Worm (Caenorhabditis elegans) whole organism, young adult: ENCODE results near the gene F56C3.8.

Experiments used
- attf-6 ChIP-seq: fragments of 200-800 bp; sonication (Bioruptor generic); IDR thresholded peaks from 2 replicates; pipeline ENCODE4 v1.3.6; 2022; ENCODE audit warnings: missing genetic modification reagents, missing genetic modification characterization, missing compliant biosample characterization
- dox-1 ChIP-seq: fragments of 200-800 bp; sonication (Bioruptor generic); IDR thresholded peaks from 2 replicates; pipeline ENCODE4 v1.3.6; 2022; ENCODE audit warnings: missing genetic modification reagents, missing genetic modification characterization, missing compliant biosample characterization
- lin-35 ChIP-seq, 3 experiments: fragments of 150-350 bp in 2 of 3; sonication (generic microtip) in 1 of 3; optimal IDR thresholded peaks; 2 replicates each; lab custom pipeline; 2014 to 2018; ENCODE audit warnings: missing biosample characterization in 3 of 3, missing genetic modification characterization in 3 of 3, missing genetic modification reagents in 3 of 3
- lin-40 ChIP-seq: sonication (generic microtip); optimal IDR thresholded peaks from 2 replicates; lab custom pipeline; 2016; ENCODE audit warnings: missing genetic modification characterization, mild to moderate bottlenecking, missing compliant biosample characterization, missing genotype, missing genetic modification reagents
- lin-54 ChIP-seq: fragments of 200-800 bp; sonication (Bioruptor generic); optimal IDR thresholded peaks from 2 replicates; lab custom pipeline; 2018; ENCODE audit warnings: mild to moderate bottlenecking, missing genetic modification characterization, missing compliant biosample characterization
- nhr-120 ChIP-seq: fragments of 200-800 bp; sonication (Bioruptor generic); IDR thresholded peaks from 2 replicates; pipeline ENCODE4 v1.3.6; 2022; ENCODE audit warnings: missing genetic modification characterization, missing compliant biosample characterization
- sea-2 ChIP-seq: fragments of 200-800 bp; sonication (Bioruptor generic); IDR thresholded peaks from 2 replicates; pipeline ENCODE4 v1.3.6; 2022; ENCODE audit warnings: missing genetic modification characterization, missing compliant biosample characterization
- snpc-4 ChIP-seq, 5 experiments: fragments of 150-350 bp in 1 of 5; sonication (generic microtip) in 4 of 5; optimal IDR thresholded peaks; 2 replicates each; lab custom pipeline; 2014 to 2018; ENCODE audit warnings: missing genetic modification characterization in 5 of 5, missing biosample characterization in 3 of 5, antibody characterized with exemption in 2 of 5, mild to moderate bottlenecking in 2 of 5, missing compliant biosample characterization in 2 of 5, missing genotype in 2 of 5, moderate library complexity in 2 of 5, missing genetic modification reagents in 1 of 5
- somi-1 ChIP-seq: fragments of 200-800 bp; sonication (Bioruptor generic); optimal IDR thresholded peaks from 2 replicates; lab custom pipeline; 2018; ENCODE audit warnings: mild to moderate bottlenecking, missing genetic modification characterization, missing compliant biosample characterization

ce11 chrX:1381565-1381964, 2.9 kb downstream of the F56C3.8 start, which contains the start of gene F56C3.10:
- TF ChIP-seq nhr-120 (GFP tag; lab: Robert Waterston, UW) (no peak), dox-1 (GFP tag; lab: Robert Waterston, UW) (no peak), sea-2 (no peak), lin-54 (GFP tag; lab: Kevin White, UChicago) (no peak), snpc-4 (GFP tag; optimal IDR thresholded peaks at IDR 0.05; lab: Kevin White, UChicago) (no peak), snpc-4 (tag; optimal IDR thresholded peaks at IDR 0.05; lab: Kevin White, UChicago) (no peak), attf-6 (GFP tag; lab: Robert Waterston, UW) (no peak), somi-1 (no peak), lin-40 (tag; lab: Kevin White, UChicago) (no peak), lin-35 (GFP tag; optimal IDR thresholded peaks at IDR 0.05; lab: Kevin White, UChicago) (no peak)
